Fruit fly (Drosophila melanogaster) whole organism, embryonic: ENCODE data around the gene Sptr.

ENCODE experiments used
- ATbp ChIP-seq: fragments of 200-800 bp; sonication (Bioruptor generic); optimal IDR thresholded peaks from 2 replicates; lab custom pipeline; 2017; ENCODE audit warnings: missing biosample characterization, mild to moderate bottlenecking, missing genetic modification characterization, missing genetic modification reagents
- Bdp1 ChIP-seq: fragments of 200-800 bp; sonication (Bioruptor generic); optimal IDR thresholded peaks from 3 replicates; lab custom pipeline; 2016; ENCODE audit warnings: missing biosample characterization, missing genetic modification characterization
- Bgb ChIP-seq: fragments of 200-800 bp; sonication (Bioruptor generic); IDR thresholded peaks from 2 replicates; pipeline ENCODE4 v1.3.6; 2022; ENCODE audit warnings: missing biosample characterization, missing genetic modification characterization; ENCODE audit not compliant: partially characterized antibody
- Bteb2 ChIP-seq: fragments of 200-800 bp; sonication (Bioruptor generic); optimal IDR thresholded peaks from 2 replicates; lab custom pipeline; 2016; ENCODE audit warnings: missing biosample characterization, missing genetic modification characterization
- CG11398 ChIP-seq: fragments of 200-800 bp; sonication (Bioruptor generic); optimal IDR thresholded peaks from 2 replicates; lab custom pipeline; 2016; ENCODE audit warnings: missing biosample characterization, missing genetic modification characterization
- CG11723 ChIP-seq: fragments of 200-800 bp; sonication (Bioruptor generic); optimal IDR thresholded peaks from 2 replicates; lab custom pipeline; 2017; ENCODE audit warnings: missing biosample characterization, mild to moderate bottlenecking, missing genetic modification characterization
- CG15601 ChIP-seq: fragments of 200-800 bp; sonication (Bioruptor generic); optimal IDR thresholded peaks from 3 replicates; lab custom pipeline; 2019; ENCODE audit warnings: missing biosample characterization, mild to moderate bottlenecking, missing genetic modification characterization, moderate library complexity
- CG1603 ChIP-seq: fragments of 200-800 bp; sonication (Bioruptor generic); optimal IDR thresholded peaks from 2 replicates; lab custom pipeline; 2019; ENCODE audit warnings: missing biosample characterization, mild to moderate bottlenecking, missing genetic modification characterization, moderate library complexity
- CG16863 ChIP-seq: fragments of 200-800 bp; sonication (Bioruptor generic); optimal IDR thresholded peaks from 3 replicates; lab custom pipeline; 2016; ENCODE audit warnings: missing biosample characterization, missing genetic modification characterization
- CG17361 ChIP-seq: fragments of 200-800 bp; sonication (Bioruptor generic); IDR thresholded peaks from 3 replicates; pipeline ENCODE4 v1.3.6; 2022; ENCODE audit warnings: missing biosample characterization, missing genetic modification characterization
- CG17802 ChIP-seq: fragments of 200-800 bp; sonication (Bioruptor generic); optimal IDR thresholded peaks from 2 replicates; lab custom pipeline; 2018; ENCODE audit warnings: missing biosample characterization, mild to moderate bottlenecking, missing genetic modification characterization, moderate library complexity
- CG17912 ChIP-seq: fragments of 200-800 bp; sonication (Bioruptor generic); optimal IDR thresholded peaks from 2 replicates; lab custom pipeline; 2018; ENCODE audit warnings: missing biosample characterization, mild to moderate bottlenecking, missing genetic modification characterization
- CG18599 ChIP-seq: fragments of 200-800 bp; sonication (Bioruptor generic); optimal IDR thresholded peaks from 3 replicates; lab custom pipeline; 2017; ENCODE audit warnings: missing biosample characterization, missing genetic modification characterization, mild to moderate bottlenecking, moderate library complexity, missing genetic modification reagents
- CG2202 ChIP-seq: fragments of 200-800 bp; sonication (Bioruptor generic); optimal IDR thresholded peaks from 2 replicates; lab custom pipeline; 2018; ENCODE audit warnings: missing biosample characterization, mild to moderate bottlenecking, missing genetic modification characterization
- CG3065 ChIP-seq: fragments of 200-800 bp; sonication (Bioruptor generic); optimal IDR thresholded peaks from 2 replicates; lab custom pipeline; 2016; ENCODE audit warnings: missing biosample characterization, missing genetic modification characterization
- CG3407 ChIP-seq: fragments of 200-800 bp; sonication (Bioruptor generic); optimal IDR thresholded peaks from 2 replicates; lab custom pipeline; 2018; ENCODE audit warnings: missing biosample characterization, mild to moderate bottlenecking, missing genetic modification characterization
- CG4360 ChIP-seq: fragments of 200-800 bp; sonication (Bioruptor generic); IDR thresholded peaks from 2 replicates; pipeline ENCODE4 v1.3.6; 2022; ENCODE audit warnings: missing biosample characterization, missing genetic modification characterization
- CG4820 ChIP-seq: fragments of 200-800 bp; sonication (Bioruptor generic); optimal IDR thresholded peaks from 3 replicates; lab custom pipeline; 2016; ENCODE audit warnings: missing biosample characterization, missing genetic modification characterization
- CG9609 ChIP-seq: fragments of 200-800 bp; sonication (Bioruptor generic); optimal IDR thresholded peaks from 3 replicates; lab custom pipeline; 2016; ENCODE audit warnings: missing biosample characterization, missing genetic modification characterization
- Dll ChIP-seq: fragments of 200-800 bp; sonication (Bioruptor generic); IDR thresholded peaks from 4 replicates; pipeline ENCODE4 v1.3.6; 2022; ENCODE audit warnings: missing biosample characterization, missing genetic modification characterization; ENCODE audit not compliant: partially characterized antibody
- Hmr ChIP-seq: fragments of 200-800 bp; sonication (Bioruptor generic); optimal IDR thresholded peaks from 3 replicates; lab custom pipeline; 2017; ENCODE audit warnings: mild to moderate bottlenecking, missing biosample characterization, missing genetic modification reagents, missing genetic modification characterization
- Kr ChIP-seq: fragments of 200-800 bp; sonication (Bioruptor generic); optimal IDR thresholded peaks from 2 replicates; lab custom pipeline; 2017; ENCODE audit warnings: missing biosample characterization, mild to moderate bottlenecking, missing genetic modification characterization
- Nf-YB ChIP-seq: fragments of 200-800 bp; sonication (Bioruptor generic); optimal IDR thresholded peaks from 3 replicates; lab custom pipeline; 2019; ENCODE audit warnings: missing biosample characterization, mild to moderate bottlenecking, missing genetic modification characterization, moderate library complexity
- Opbp ChIP-seq: fragments of 200-800 bp; sonication (Bioruptor generic); IDR thresholded peaks from 3 replicates; pipeline ENCODE4 v1.3.6; 2022; ENCODE audit warnings: missing biosample characterization, missing genetic modification characterization; ENCODE audit not compliant: partially characterized antibody
- Sry-δ ChIP-seq: fragments of 200-800 bp; sonication (Bioruptor generic); optimal IDR thresholded peaks from 2 replicates; lab custom pipeline; 2016; ENCODE audit warnings: missing biosample characterization, missing genetic modification characterization
- crc ChIP-seq: fragments of 200-800 bp; sonication (Bioruptor generic); optimal IDR thresholded peaks from 2 replicates; lab custom pipeline; 2016; ENCODE audit warnings: missing biosample characterization, missing genetic modification characterization
- dimm ChIP-seq: fragments of 200-800 bp; sonication (Bioruptor generic); IDR thresholded peaks from 2 replicates; pipeline ENCODE4 v1.3.6; 2022; ENCODE audit warnings: missing biosample characterization, missing genetic modification characterization
- dpn ChIP-seq, 2 experiments: fragments of 200-800 bp; sonication (Bioruptor generic); optimal IDR thresholded peaks; 3 replicates each; lab custom pipeline; 2016; ENCODE audit warnings: missing biosample characterization in 2 of 2, missing genetic modification characterization in 2 of 2
- ems ChIP-seq: fragments of 200-800 bp; sonication (Bioruptor generic); optimal IDR thresholded peaks from 3 replicates; lab custom pipeline; 2016; ENCODE audit warnings: missing biosample characterization, missing genetic modification characterization
- en ChIP-seq: fragments of 200-800 bp; sonication (Bioruptor generic); optimal IDR thresholded peaks from 2 replicates; lab custom pipeline; 2016; ENCODE audit warnings: missing biosample characterization, missing genetic modification characterization
- eve ChIP-seq, 2 experiments: fragments of >200 bp; optimal IDR thresholded peaks; 2 replicates each; lab custom pipeline; 2017; ENCODE audit warnings: missing biosample characterization in 2 of 2, missing genetic modification characterization in 2 of 2
- ewg ChIP-seq: fragments of 200-800 bp; sonication (Bioruptor generic); optimal IDR thresholded peaks from 3 replicates; lab custom pipeline; 2017; ENCODE audit warnings: mild to moderate bottlenecking, missing biosample characterization, missing genetic modification reagents, missing genetic modification characterization
- fd3F ChIP-seq: fragments of 200-800 bp; sonication (Bioruptor generic); optimal IDR thresholded peaks from 2 replicates; lab custom pipeline; 2018; ENCODE audit warnings: missing biosample characterization, mild to moderate bottlenecking, missing genetic modification characterization, moderate library complexity
- fu2 ChIP-seq: fragments of 200-800 bp; sonication (Bioruptor generic); optimal IDR thresholded peaks from 2 replicates; lab custom pipeline; 2016; ENCODE audit warnings: missing biosample characterization, missing genetic modification characterization
- gro ChIP-seq: fragments of 200-800 bp; sonication (Bioruptor generic); optimal IDR thresholded peaks from 2 replicates; lab custom pipeline; 2016; ENCODE audit warnings: missing biosample characterization, missing genetic modification characterization
- ham ChIP-seq: fragments of 200-800 bp; sonication (Bioruptor generic); IDR thresholded peaks from 2 replicates; pipeline ENCODE4 v1.3.6; 2022; ENCODE audit warnings: missing biosample characterization, missing genetic modification characterization
- hth ChIP-seq: fragments of >200 bp; optimal IDR thresholded peaks from 2 replicates; lab custom pipeline; 2017; ENCODE audit warnings: inconsistent platforms
- jigr1 ChIP-seq: fragments of 200-800 bp; sonication (Bioruptor generic); IDR thresholded peaks from 3 replicates; pipeline ENCODE4 v1.3.6; 2022; ENCODE audit warnings: missing biosample characterization, missing genetic modification characterization
- klu ChIP-seq: fragments of 200-800 bp; sonication (Bioruptor generic); IDR thresholded peaks from 2 replicates; pipeline ENCODE4 v1.3.6; 2022; ENCODE audit warnings: missing biosample characterization, missing genetic modification characterization
- lola ChIP-seq, 3 experiments: fragments of >200 bp in 2 of 3; fragments of 200-800 bp in 1 of 3; sonication (Bioruptor generic) in 1 of 3; optimal IDR thresholded peaks; 2 replicates each; lab custom pipeline; 2017 to 2019; ENCODE audit warnings: missing biosample characterization in 3 of 3, missing genetic modification characterization in 3 of 3, mild to moderate bottlenecking in 1 of 3, moderate library complexity in 1 of 3
- p53 ChIP-seq: fragments of 200-800 bp; sonication (Bioruptor generic); optimal IDR thresholded peaks from 2 replicates; lab custom pipeline; 2016; ENCODE audit warnings: missing biosample characterization, missing genetic modification characterization
- sc ChIP-seq, 3 experiments: fragments of >200 bp in 2 of 3; fragments of 200-800 bp in 1 of 3; sonication (Bioruptor generic) in 1 of 3; optimal IDR thresholded peaks; 2 replicates in 2 of 3; 3 replicates in 1 of 3; lab custom pipeline; 2017; ENCODE audit warnings: mild to moderate bottlenecking in 1 of 3, missing biosample characterization in 1 of 3, missing genetic modification characterization in 1 of 3, missing genetic modification reagents in 1 of 3
- slbo ChIP-seq: fragments of 200-800 bp; sonication (Bioruptor generic); IDR thresholded peaks from 2 replicates; pipeline ENCODE4 v1.3.6; 2022; ENCODE audit warnings: missing biosample characterization, missing genetic modification characterization
- slou ChIP-seq: fragments of 200-800 bp; sonication (Bioruptor generic); optimal IDR thresholded peaks from 3 replicates; lab custom pipeline; 2016; ENCODE audit warnings: missing biosample characterization, missing genetic modification characterization
- slp2 ChIP-seq: fragments of 200-800 bp; sonication (Bioruptor generic); optimal IDR thresholded peaks from 2 replicates; lab custom pipeline; 2016; ENCODE audit warnings: missing biosample characterization, missing genetic modification characterization
- so ChIP-seq: fragments of 200-800 bp; sonication (Bioruptor generic); IDR thresholded peaks from 3 replicates; pipeline ENCODE4 v1.3.6; 2022; ENCODE audit warnings: missing biosample characterization, missing genetic modification characterization
- tup ChIP-seq: fragments of 200-800 bp; sonication (Bioruptor generic); optimal IDR thresholded peaks from 2 replicates; lab custom pipeline; 2016; ENCODE audit warnings: missing biosample characterization, mild to moderate bottlenecking, missing genetic modification characterization, moderate library complexity
- wdn ChIP-seq: fragments of 200-800 bp; sonication (Bioruptor generic); IDR thresholded peaks from 2 replicates; pipeline ENCODE4 v1.3.6; 2022; ENCODE audit warnings: missing biosample characterization, missing genetic modification characterization
- wor ChIP-seq: fragments of 200-800 bp; sonication (Bioruptor generic); IDR thresholded peaks from 2 replicates; pipeline ENCODE4 v1.3.6; 2022; ENCODE audit warnings: missing biosample characterization, missing genetic modification characterization
- zfh2 ChIP-seq: fragments of 200-800 bp; sonication (Bioruptor generic); optimal IDR thresholded peaks from 2 replicates; lab custom pipeline; 2016; ENCODE audit warnings: missing biosample characterization, missing genetic modification characterization

The Sptr gene

DNA sequence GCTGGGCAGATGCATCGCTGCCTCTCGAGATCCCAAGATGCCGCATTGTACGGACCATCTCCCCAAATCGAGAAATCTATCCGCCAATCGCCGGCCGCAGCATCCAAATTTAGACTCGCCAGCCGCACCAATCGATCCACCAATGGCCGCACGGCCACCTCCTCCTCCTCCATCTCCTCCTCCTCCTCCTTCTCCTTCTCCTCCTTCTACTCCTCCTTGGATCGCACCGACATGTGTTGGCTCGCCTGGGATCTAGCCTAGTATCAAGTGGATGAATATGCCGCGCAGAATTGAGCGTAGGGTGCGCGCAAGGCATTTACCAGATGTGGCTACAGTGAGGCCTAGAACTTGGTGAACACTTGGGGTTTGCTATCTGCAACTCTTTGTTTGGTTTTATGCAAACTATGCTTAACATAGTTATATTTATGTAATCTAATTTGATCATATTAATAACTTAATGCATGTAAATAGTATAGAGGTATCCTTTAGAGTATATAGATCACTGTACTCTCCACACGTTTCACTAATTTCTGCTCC lies 9.2 kb downstream of the Sptr start, which contains the start of gene org-1 (continued):
- TF ChIP-seq ATbp (GFP tag; lab: Kevin White, UChicago) (peak; percentile 91), Dll (no peak), CG17802 (tag; lab: Kevin White, UChicago) (peak; percentile 81), Hmr (GFP tag; lab: Kevin White, UChicago) (peak; percentile 84), jigr1 (GFP tag; lab: Robert Waterston, UW) (peak; percentile 97), gro (GFP tag; lab: Kevin White, UChicago) (peak; percentile 60), CG9609 (GFP tag; lab: Kevin White, UChicago) (peak; percentile 65), lola (GFP tag; optimal IDR thresholded peaks at IDR 0.05; lab: Kevin White, UChicago) (peak in 1 of 3 experiments; percentile 95), slou (GFP tag; lab: Kevin White, UChicago) (peak; percentile 79), fu2 (GFP tag; lab: Kevin White, UChicago) (peak; percentile 44), zfh2 (peak; percentile 37), sc (optimal IDR thresholded peaks at IDR 0.05; lab: Kevin White, UChicago) (no peak), sc (GFP tag; optimal IDR thresholded peaks at IDR 0.05; lab: Kevin White, UChicago) (peak; percentile 93), crc (GFP tag; lab: Kevin White, UChicago) (peak; percentile 60), Kr (GFP tag; lab: Kevin White, UChicago) (peak; percentile 48), tup (peak; percentile 81), CG11723 (peak; percentile 86), Sry-δ (GFP tag; lab: Kevin White, UChicago) (peak; percentile 42), dpn (GFP tag; optimal IDR thresholded peaks at IDR 0.05; lab: Kevin White, UChicago) (peak; percentile 89 to 95), slp2 (GFP tag; lab: Kevin White, UChicago) (peak; percentile 76), fd3F (GFP tag; lab: Kevin White, UChicago) (peak; percentile 88), wor (GFP tag; lab: Robert Waterston, UW) (peak; percentile 95), eve (GFP tag; optimal IDR thresholded peaks at IDR 0.05; lab: Kevin White, UChicago) (peak in 1 of 2 experiments; percentile 93), so (GFP tag; lab: Robert Waterston, UW) (peak; percentile 95), p53 (no peak), CG4820 (peak; percentile 96), CG4360 (GFP tag; lab: Robert Waterston, UW) (peak; percentile 87), CG2202 (tag; lab: Kevin White, UChicago) (peak; percentile 90), CG15601 (tag; lab: Kevin White, UChicago) (peak; percentile 94), CG17912 (GFP tag; lab: Kevin White, UChicago) (peak; percentile 76), Bdp1 (GFP tag; lab: Kevin White, UChicago) (peak; percentile 46), CG18599 (GFP tag; lab: Kevin White, UChicago) (peak; percentile 90), hth (lab: Kevin White, UChicago) (no peak), en (GFP tag; lab: Kevin White, UChicago) (peak; percentile 62), Bteb2 (GFP tag; lab: Kevin White, UChicago) (peak; percentile 69), CG16863 (peak; percentile 88), CG3065 (GFP tag; lab: Kevin White, UChicago) (peak; percentile 89), Nf-YB (GFP tag; lab: Kevin White, UChicago) (peak; percentile 97), klu (peak; percentile 94), slbo (GFP tag; lab: Robert Waterston, UW) (peak; percentile 97), ham (GFP tag; lab: Robert Waterston, UW) (peak; percentile 92), dimm (GFP tag; lab: Robert Waterston, UW) (peak; percentile 96), ewg (GFP tag; lab: Kevin White, UChicago) (peak; percentile 88), CG11398 (GFP tag; lab: Kevin White, UChicago) (peak; percentile 45), Opbp (GFP tag; lab: Robert Waterston, UW) (no peak), CG1603 (tag; lab: Kevin White, UChicago) (peak; percentile 97), CG17361 (GFP tag; lab: Robert Waterston, UW) (peak; percentile 93), ems (GFP tag; lab: Kevin White, UChicago) (peak; percentile 79), Bgb (GFP tag; lab: Robert Waterston, UW) (0 out of 2 replicates have a peak, but pooled peaks have one; percentile 11), CG3407 (GFP tag; lab: Kevin White, UChicago) (peak; percentile 93), wdn (GFP tag; lab: Robert Waterston, UW) (peak; percentile 90)
